Fruit fly (Drosophila melanogaster) whole organism, prepupa: ENCODE results near the gene MESR6.

ENCODE experiments used
- CG10631 ChIP-seq: fragments of 200-800 bp; sonication (Bioruptor generic); optimal IDR thresholded peaks from 2 replicates; lab custom pipeline; 2016; ENCODE audit warnings: missing biosample characterization, missing genetic modification characterization
- CG10669 ChIP-seq: fragments of 200-800 bp; sonication (Bioruptor generic); optimal IDR thresholded peaks from 3 replicates; lab custom pipeline; 2018; ENCODE audit warnings: missing biosample characterization, mild to moderate bottlenecking, missing genetic modification characterization, moderate library complexity
- CG11762 ChIP-seq: fragments of 200-800 bp; sonication (Bioruptor generic); optimal IDR thresholded peaks from 3 replicates; lab custom pipeline; 2016; ENCODE audit warnings: missing biosample characterization, missing genetic modification characterization; ENCODE audit not compliant: insufficient read depth
- CG1621 ChIP-seq: fragments of 200-800 bp; sonication (Bioruptor generic); optimal IDR thresholded peaks from 3 replicates; lab custom pipeline; 2018; ENCODE audit warnings: missing biosample characterization, mild to moderate bottlenecking, missing genetic modification characterization
- CG16779 ChIP-seq: fragments of 200-800 bp; sonication (Bioruptor generic); optimal IDR thresholded peaks from 3 replicates; lab custom pipeline; 2017; ENCODE audit warnings: missing biosample characterization, mild to moderate bottlenecking, missing genetic modification characterization
- CG3032 ChIP-seq: fragments of 200-800 bp; optimal IDR thresholded peaks from 2 replicates; lab custom pipeline; 2019; ENCODE audit warnings: missing biosample characterization, mild to moderate bottlenecking, missing genetic modification characterization, moderate library complexity
- CG32006 ChIP-seq: fragments of 200-800 bp; sonication (Bioruptor generic); optimal IDR thresholded peaks from 3 replicates; lab custom pipeline; 2017; ENCODE audit warnings: missing biosample characterization, mild to moderate bottlenecking, missing genetic modification characterization
- CG3919 ChIP-seq: fragments of 200-800 bp; sonication (Bioruptor generic); optimal IDR thresholded peaks from 3 replicates; lab custom pipeline; 2016; ENCODE audit warnings: missing biosample characterization, missing genetic modification characterization
- CG4318 ChIP-seq: fragments of 200-800 bp; sonication (Bioruptor generic); optimal IDR thresholded peaks from 3 replicates; lab custom pipeline; 2017; ENCODE audit warnings: missing biosample characterization, mild to moderate bottlenecking, missing genetic modification characterization
- CG6163 ChIP-seq: fragments of 200-800 bp; sonication (Bioruptor generic); IDR thresholded peaks from 3 replicates; pipeline ENCODE4 v1.3.6; 2022; ENCODE audit warnings: missing biosample characterization, missing genetic modification characterization
- CG6854 ChIP-seq: fragments of 200-800 bp; sonication (Bioruptor generic); optimal IDR thresholded peaks from 2 replicates; lab custom pipeline; 2017; ENCODE audit warnings: missing biosample characterization, mild to moderate bottlenecking, missing genetic modification characterization
- CG8319 ChIP-seq: fragments of 200-800 bp; sonication (Bioruptor generic); optimal IDR thresholded peaks from 3 replicates; lab custom pipeline; 2016; ENCODE audit warnings: missing biosample characterization, missing genetic modification characterization
- CG9139 ChIP-seq: fragments of 200-800 bp; sonication (Bioruptor generic); optimal IDR thresholded peaks from 3 replicates; lab custom pipeline; 2017; ENCODE audit warnings: missing biosample characterization, mild to moderate bottlenecking, missing genetic modification characterization
- Eip78C ChIP-seq: fragments of 200-800 bp; sonication (Bioruptor generic); peaks from one replicate; lab custom pipeline; 2016; ENCODE audit warnings: missing biosample characterization, missing genetic modification characterization
- Ets96B ChIP-seq: fragments of 200-800 bp; optimal IDR thresholded peaks from 2 replicates; lab custom pipeline; 2019; ENCODE audit warnings: missing biosample characterization, mild to moderate bottlenecking, missing genetic modification characterization, moderate library complexity
- Gug ChIP-seq: fragments of 200-800 bp; sonication (Bioruptor generic); IDR thresholded peaks from 2 replicates; pipeline ENCODE4 v1.3.6; 2022; ENCODE audit warnings: missing biosample characterization, missing genetic modification characterization
- Hr39 ChIP-seq: fragments of 200-800 bp; sonication (Bioruptor generic); optimal IDR thresholded peaks from 2 replicates; lab custom pipeline; 2016; ENCODE audit warnings: missing biosample characterization, missing genetic modification characterization
- Lpt ChIP-seq: fragments of 200-800 bp; sonication (Bioruptor generic); optimal IDR thresholded peaks from 3 replicates; lab custom pipeline; 2016; ENCODE audit warnings: missing biosample characterization, missing genetic modification characterization
- Met ChIP-seq: fragments of 200-800 bp; sonication (Bioruptor generic); optimal IDR thresholded peaks from 3 replicates; lab custom pipeline; 2016; ENCODE audit warnings: missing biosample characterization, missing genetic modification characterization
- OdsH ChIP-seq: fragments of 200-800 bp; sonication (Bioruptor generic); optimal IDR thresholded peaks from 3 replicates; lab custom pipeline; 2016; ENCODE audit warnings: missing biosample characterization, missing genetic modification characterization
- Smox ChIP-seq: fragments of 200-800 bp; sonication (Bioruptor generic); optimal IDR thresholded peaks from 3 replicates; lab custom pipeline; 2016; ENCODE audit warnings: missing biosample characterization, missing genetic modification characterization
- Sox15 ChIP-seq: fragments of 200-800 bp; sonication (Bioruptor generic); optimal IDR thresholded peaks from 3 replicates; lab custom pipeline; 2016; ENCODE audit warnings: missing biosample characterization, missing genetic modification characterization
- achi ChIP-seq: fragments of 200-800 bp; sonication (Bioruptor generic); optimal IDR thresholded peaks from 3 replicates; lab custom pipeline; 2016; ENCODE audit warnings: missing biosample characterization, missing genetic modification characterization
- acj6 ChIP-seq: fragments of 200-800 bp; sonication (Bioruptor generic); optimal IDR thresholded peaks from 3 replicates; lab custom pipeline; 2016; ENCODE audit warnings: missing biosample characterization, missing genetic modification characterization
- dac ChIP-seq: fragments of 200-800 bp; sonication (Bioruptor generic); optimal IDR thresholded peaks from 2 replicates; lab custom pipeline; 2017; ENCODE audit warnings: missing biosample characterization, mild to moderate bottlenecking, missing genetic modification characterization
- eg ChIP-seq: fragments of 200-800 bp; sonication (Bioruptor generic); IDR thresholded peaks from 3 replicates; pipeline ENCODE4 v1.3.6; 2022; ENCODE audit warnings: missing biosample characterization, missing genetic modification characterization
- fd59A ChIP-seq: fragments of 200-800 bp; sonication (Bioruptor generic); optimal IDR thresholded peaks from 2 replicates; lab custom pipeline; 2017; ENCODE audit warnings: missing biosample characterization, mild to moderate bottlenecking, missing genetic modification characterization, missing genetic modification reagents
- fd85E ChIP-seq: fragments of 200-800 bp; sonication (Bioruptor generic); optimal IDR thresholded peaks from 3 replicates; lab custom pipeline; 2016; ENCODE audit warnings: missing biosample characterization, missing genetic modification characterization
- fkh ChIP-seq: fragments of 200-800 bp; sonication (Bioruptor generic); optimal IDR thresholded peaks from 3 replicates; lab custom pipeline; 2017; ENCODE audit warnings: missing biosample characterization, mild to moderate bottlenecking, missing genetic modification characterization, moderate library complexity
- lz ChIP-seq: fragments of 200-800 bp; sonication (Bioruptor generic); optimal IDR thresholded peaks from 3 replicates; lab custom pipeline; 2016; ENCODE audit warnings: missing biosample characterization, missing genetic modification characterization
- net ChIP-seq: fragments of 200-800 bp; sonication (Bioruptor generic); optimal IDR thresholded peaks from 3 replicates; lab custom pipeline; 2016; ENCODE audit warnings: missing biosample characterization, missing genetic modification characterization
- pdm3 ChIP-seq: fragments of 200-800 bp; sonication (Bioruptor generic); optimal IDR thresholded peaks from 3 replicates; lab custom pipeline; 2016; ENCODE audit warnings: missing biosample characterization, missing genetic modification characterization
- svp ChIP-seq: fragments of 200-800 bp; sonication (Bioruptor generic); peaks from one replicate; lab custom pipeline; 2016; ENCODE audit warnings: missing biosample characterization, missing genetic modification characterization
- vri ChIP-seq: fragments of 200-800 bp; sonication (Bioruptor generic); optimal IDR thresholded peaks from 3 replicates; lab custom pipeline; 2016; ENCODE audit warnings: missing biosample characterization, mild to moderate bottlenecking, missing genetic modification characterization

Gene MESR6

dm6 chr3L:19062472-19063409, 29.7 kb upstream of the MESR6 start, which contains the start of the genes Ugt316A1 and Sfxn2 (continued):
- TF ChIP-seq CG11762 (GFP tag; lab: Kevin White, UChicago) (no peak), Lpt (GFP tag; lab: Kevin White, UChicago) (peak; percentile 11), CG6163 (no peak; the same call in 2 of the 3 replicates), CG10631 (GFP tag; lab: Kevin White, UChicago) (no peak), CG8319 (GFP tag; lab: Kevin White, UChicago) (peak; percentile 3), Sox15 (no peak), svp (no peak), pdm3 (GFP tag; lab: Kevin White, UChicago) (peak; percentile 20), CG3919 (GFP tag; lab: Kevin White, UChicago) (peak; percentile 52), CG3032 (tag; lab: Kevin White, UChicago) (peak; percentile 39), lz (GFP tag; lab: Kevin White, UChicago) (peak; percentile 34), Hr39 (GFP tag; lab: Kevin White, UChicago) (peak; percentile 52), CG10669 (GFP tag; lab: Kevin White, UChicago) (peak; percentile 37), Gug (no peak), CG9139 (GFP tag; lab: Kevin White, UChicago) (peak; percentile 56), CG4318 (GFP tag; lab: Kevin White, UChicago) (no peak), vri (no peak), Ets96B (tag; lab: Kevin White, UChicago) (peak; percentile 27), dac (GFP tag; lab: Kevin White, UChicago) (no peak), OdsH (GFP tag; lab: Kevin White, UChicago) (peak; percentile 33), CG32006 (no peak), fkh (GFP tag; lab: Kevin White, UChicago) (no peak), eg (GFP tag; lab: Robert Waterston, UW) (peak; percentile 54; the same call in 2 of the 3 replicates), net (GFP tag; lab: Kevin White, UChicago) (peak; percentile 57), fd85E (GFP tag; lab: Kevin White, UChicago) (no peak), CG1621 (tag; lab: Kevin White, UChicago) (peak; percentile 16), CG6854 (GFP tag; lab: Kevin White, UChicago) (peak; percentile 91), Smox (GFP tag; lab: Kevin White, UChicago) (peak; percentile 39), achi (GFP tag; lab: Kevin White, UChicago) (peak; percentile 38), CG16779 (tag; lab: Kevin White, UChicago) (no peak), acj6 (GFP tag; lab: Kevin White, UChicago) (no peak)

dm6 chr3L:19063410-19063752, 29.1 kb upstream of the MESR6 start:
- TF ChIP-seq vri, result peak; percentile 69
- TF ChIP-seq CG6854 (GFP tag; lab: Kevin White, UChicago), result peak; percentile 60
- TF ChIP-seq CG1621 (tag; lab: Kevin White, UChicago), result no peak
- TF ChIP-seq fkh (GFP tag; lab: Kevin White, UChicago), result peak; percentile 91
- peak; percentile 47 for TF ChIP-seq net (GFP tag; lab: Kevin White, UChicago)
- no peak for TF ChIP-seq Met
- peak; percentile 39 for TF ChIP-seq Eip78C (GFP tag; lab: Kevin White, UChicago)
- TF ChIP-seq fd59A (GFP tag; lab: Kevin White, UChicago), result no peak
- TF ChIP-seq, all 60 proteins: peak for 5

dm6 chr3L:19071173-19071844, 21.2 kb upstream of the MESR6 start:
- TF ChIP-seq CG11762 (GFP tag; lab: Kevin White, UChicago) (no peak), eg (GFP tag; lab: Robert Waterston, UW) (0 out of 3 replicates have a peak, but pooled peaks have one; percentile 19), fkh (GFP tag; lab: Kevin White, UChicago) (peak; percentile 74)
